Worm (Caenorhabditis elegans) whole organism, L4 larva: Measurements from ENCODE around the gene tbb-1.
A peak's percentile ranks its signal among the peaks of the same experiment; 100 is the strongest.

Experiments used
- F10B5.3 ChIP-seq: sonication (generic microtip); optimal IDR thresholded peaks from 2 replicates; lab custom pipeline; 2016; ENCODE audit warnings: mild to moderate bottlenecking, missing genetic modification characterization, missing compliant biosample characterization
- F44E2.7 ChIP-seq: fragments of 200-800 bp; sonication (Bioruptor generic); IDR thresholded peaks from 2 replicates; pipeline ENCODE4 v2.1.2; 2022; ENCODE audit warnings: missing genetic modification characterization, missing compliant biosample characterization
- R02D3.7 ChIP-seq: fragments of 150-350 bp; sonication (generic microtip); optimal IDR thresholded peaks from 3 replicates; lab custom pipeline; 2014; ENCODE audit warnings: missing biosample characterization, missing genetic modification characterization
- T20F7.1 ChIP-seq: fragments of 200-800 bp; sonication (Bioruptor generic); optimal IDR thresholded peaks from 2 replicates; lab custom pipeline; 2018; ENCODE audit warnings: mild to moderate bottlenecking, missing genetic modification characterization, missing compliant biosample characterization
- T26A8.4 ChIP-seq: fragments of 200-800 bp; sonication (Bioruptor generic); IDR thresholded peaks from 2 replicates; pipeline ENCODE4 v1.3.6; 2022; ENCODE audit warnings: missing genetic modification characterization, missing compliant biosample characterization
- Y105C5A.15 ChIP-seq: fragments of 200-800 bp; sonication (Bioruptor generic); IDR thresholded peaks from 2 replicates; pipeline ENCODE4 v1.3.6; 2022; ENCODE audit warnings: missing genetic modification characterization, missing compliant biosample characterization
- ZK546.5 ChIP-seq, 2 experiments: sonication (generic microtip); optimal IDR thresholded peaks; 2 replicates each; lab custom pipeline; 2017; ENCODE audit warnings: missing biosample characterization in 2 of 2, missing genetic modification characterization in 2 of 2
- arid-1 ChIP-seq: fragments of 200-800 bp; sonication (Bioruptor generic); conservative IDR thresholded peaks from 2 replicates; pipeline ENCODE4 v1.3.6; 2022; ENCODE audit warnings: missing genetic modification reagents, missing genetic modification characterization, missing compliant biosample characterization
- ceh-28 ChIP-seq: fragments of 150-350 bp; optimal IDR thresholded peaks from 2 replicates; lab custom pipeline; 2014; ENCODE audit warnings: missing biosample characterization, missing genetic modification reagents, missing genetic modification characterization
- ces-1 ChIP-seq: fragments of 150-350 bp; sonication (generic microtip); optimal IDR thresholded peaks from 4 replicates; lab custom pipeline; 2014; ENCODE audit warnings: missing biosample characterization, missing genetic modification reagents, missing genetic modification characterization
- ctbp-1 ChIP-seq: fragments of 200-800 bp; sonication (Bioruptor generic); IDR thresholded peaks from 2 replicates; pipeline ENCODE4 v1.3.6; 2022; ENCODE audit warnings: missing genetic modification reagents, missing genetic modification characterization, missing compliant biosample characterization
- daf-16 ChIP-seq, 3 experiments: sonication (generic microtip); optimal IDR thresholded peaks; 2 replicates each; lab custom pipeline; 2016 to 2017; ENCODE audit warnings: missing genetic modification characterization in 3 of 3, missing genetic modification reagents in 3 of 3, mild to moderate bottlenecking in 2 of 3, missing compliant biosample characterization in 2 of 3, missing biosample characterization in 1 of 3, moderate library complexity in 1 of 3
- daf-8 ChIP-seq: fragments of 200-800 bp; sonication (Bioruptor generic); IDR thresholded peaks from 2 replicates; pipeline ENCODE4 v1.3.6; 2022; ENCODE audit warnings: missing genetic modification characterization, missing compliant biosample characterization
- dmd-6 ChIP-seq: fragments of 200-800 bp; sonication (Bioruptor generic); IDR thresholded peaks from 2 replicates; pipeline ENCODE4 v1.3.6; 2022; ENCODE audit warnings: missing genetic modification reagents, missing genetic modification characterization, missing compliant biosample characterization
- dmd-9 ChIP-seq: fragments of 200-800 bp; sonication (Bioruptor generic); IDR thresholded peaks from 2 replicates; pipeline ENCODE4 v1.3.6; 2022; ENCODE audit warnings: missing genetic modification reagents, missing genetic modification characterization, missing compliant biosample characterization
- dpl-1 ChIP-seq: fragments of 150-350 bp; optimal IDR thresholded peaks from 2 replicates; lab custom pipeline; 2014; ENCODE audit warnings: missing biosample characterization, missing genetic modification reagents, missing genetic modification characterization
- duxl-1 ChIP-seq: sonication (generic microtip); optimal IDR thresholded peaks from 2 replicates; lab custom pipeline; 2016; ENCODE audit warnings: mild to moderate bottlenecking, missing genetic modification characterization, moderate library complexity, missing compliant biosample characterization; ENCODE audit not compliant: poor library complexity
- dve-1 ChIP-seq: sonication (generic microtip); optimal IDR thresholded peaks from 2 replicates; lab custom pipeline; 2017; ENCODE audit warnings: antibody characterized with exemption, mild to moderate bottlenecking, missing genetic modification characterization, missing compliant biosample characterization; ENCODE audit not compliant: insufficient read depth
- egl-27 ChIP-seq: sonication (generic microtip); optimal IDR thresholded peaks from 3 replicates; lab custom pipeline; 2017; ENCODE audit warnings: missing biosample characterization, missing genetic modification reagents, missing genetic modification characterization
- egl-43 ChIP-seq: fragments of 200-800 bp; sonication (Bioruptor generic); IDR thresholded peaks from 2 replicates; pipeline ENCODE4 v1.3.6; 2022; ENCODE audit warnings: missing genetic modification reagents, missing genetic modification characterization, missing compliant biosample characterization
- fkh-10 ChIP-seq: fragments of 150-350 bp; optimal IDR thresholded peaks from 2 replicates; lab custom pipeline; 2014; ENCODE audit warnings: missing biosample characterization, missing genetic modification reagents, missing genetic modification characterization
- gei-8 ChIP-seq: fragments of 200-800 bp; sonication (Bioruptor generic); optimal IDR thresholded peaks from 2 replicates; lab custom pipeline; 2018; ENCODE audit warnings: mild to moderate bottlenecking, missing genetic modification characterization, missing compliant biosample characterization
- hlh-30 ChIP-seq: sonication (generic microtip); optimal IDR thresholded peaks from 2 replicates; lab custom pipeline; 2017; ENCODE audit warnings: antibody characterized with exemption, mild to moderate bottlenecking, missing genetic modification characterization, missing compliant biosample characterization; ENCODE audit not compliant: insufficient read depth
- lin-1 ChIP-seq: fragments of 200-800 bp; sonication (Bioruptor generic); IDR thresholded peaks from 2 replicates; pipeline ENCODE4 v1.3.6; 2022; ENCODE audit warnings: missing genetic modification reagents, missing genetic modification characterization, missing compliant biosample characterization
- lin-39 ChIP-seq: fragments of 150-350 bp; optimal IDR thresholded peaks from 2 replicates; lab custom pipeline; 2014; ENCODE audit warnings: missing biosample characterization, missing genetic modification reagents, missing genetic modification characterization
- lsy-2 ChIP-seq, 2 experiments: fragments of 150-350 bp in 1 of 2; sonication (generic microtip) in 1 of 2; optimal IDR thresholded peaks; 2 replicates each; lab custom pipeline; 2014 to 2017; ENCODE audit warnings: missing biosample characterization in 2 of 2, missing genetic modification characterization in 2 of 2
- madf-9 ChIP-seq: fragments of 200-800 bp; sonication (Bioruptor generic); conservative IDR thresholded peaks from 2 replicates; pipeline ENCODE4 v1.3.6; 2022; ENCODE audit warnings: missing genetic modification reagents, missing genetic modification characterization, missing compliant biosample characterization
- mes-2 ChIP-seq: sonication (generic microtip); optimal IDR thresholded peaks from 2 replicates; lab custom pipeline; 2016; ENCODE audit warnings: missing genotype, mild to moderate bottlenecking, missing genetic modification characterization, missing compliant biosample characterization; ENCODE audit not compliant: poor library complexity, severe bottlenecking
- mxl-2 ChIP-seq: fragments of 200-800 bp; sonication (Bioruptor generic); conservative IDR thresholded peaks from 2 replicates; pipeline ENCODE4 v1.3.6; 2022; ENCODE audit warnings: missing genetic modification reagents, missing genetic modification characterization, missing compliant biosample characterization
- nhr-10 ChIP-seq: fragments of 150-350 bp; optimal IDR thresholded peaks from 2 replicates; lab custom pipeline; 2014; ENCODE audit warnings: missing biosample characterization, missing genetic modification characterization
- nhr-11 ChIP-seq: fragments of 150-350 bp; optimal IDR thresholded peaks from 2 replicates; lab custom pipeline; 2014; ENCODE audit warnings: missing biosample characterization, missing genetic modification characterization
- nhr-237 ChIP-seq: sonication (generic microtip); optimal IDR thresholded peaks from 2 replicates; lab custom pipeline; 2017; ENCODE audit warnings: missing biosample characterization, missing genetic modification characterization
- nhr-41 ChIP-seq: fragments of 200-800 bp; sonication (Bioruptor generic); IDR thresholded peaks from 2 replicates; pipeline ENCODE4 v1.3.6; 2022; ENCODE audit warnings: missing genetic modification reagents, missing genetic modification characterization, missing compliant biosample characterization
- nhr-76 ChIP-seq: fragments of 150-350 bp; optimal IDR thresholded peaks from 2 replicates; lab custom pipeline; 2014; ENCODE audit warnings: missing biosample characterization, missing genetic modification characterization
- pqm-1 ChIP-seq: sonication (generic microtip); optimal IDR thresholded peaks from 2 replicates; lab custom pipeline; 2017; ENCODE audit warnings: missing biosample characterization, missing genetic modification characterization
- rbr-2 ChIP-seq: sonication (generic microtip); optimal IDR thresholded peaks from 2 replicates; lab custom pipeline; 2016; ENCODE audit warnings: missing genotype, missing genetic modification characterization, missing compliant biosample characterization
- saeg-2 ChIP-seq: fragments of 200-800 bp; sonication (Bioruptor generic); IDR thresholded peaks from 2 replicates; pipeline ENCODE4 v1.3.6; 2022; ENCODE audit warnings: missing genetic modification reagents, missing genetic modification characterization, missing compliant biosample characterization
- sdz-12 ChIP-seq: fragments of 200-800 bp; sonication (Bioruptor generic); optimal IDR thresholded peaks from 2 replicates; lab custom pipeline; 2018; ENCODE audit warnings: mild to moderate bottlenecking, missing genetic modification characterization, missing compliant biosample characterization
- skn-1 ChIP-seq: fragments of 150-350 bp; optimal IDR thresholded peaks from 2 replicates; lab custom pipeline; 2014; ENCODE audit warnings: missing biosample characterization, missing genetic modification characterization
- unc-39 ChIP-seq: sonication (generic microtip); optimal IDR thresholded peaks from 2 replicates; lab custom pipeline; 2017; ENCODE audit warnings: missing biosample characterization, missing genetic modification characterization
- vab-7 ChIP-seq: fragments of 200-800 bp; sonication (Bioruptor generic); IDR thresholded peaks from 2 replicates; pipeline ENCODE4 v1.3.6; 2022; ENCODE audit warnings: missing genetic modification reagents, missing genetic modification characterization, missing compliant biosample characterization
- zag-1 ChIP-seq: fragments of 150-350 bp; optimal IDR thresholded peaks from 2 replicates; lab custom pipeline; 2014; ENCODE audit warnings: missing biosample characterization, missing genetic modification characterization
- ztf-7 ChIP-seq: fragments of 150-350 bp; optimal IDR thresholded peaks from 2 replicates; lab custom pipeline; 2014; ENCODE audit warnings: missing biosample characterization, missing genetic modification characterization

The tbb-1 gene

DNA sequence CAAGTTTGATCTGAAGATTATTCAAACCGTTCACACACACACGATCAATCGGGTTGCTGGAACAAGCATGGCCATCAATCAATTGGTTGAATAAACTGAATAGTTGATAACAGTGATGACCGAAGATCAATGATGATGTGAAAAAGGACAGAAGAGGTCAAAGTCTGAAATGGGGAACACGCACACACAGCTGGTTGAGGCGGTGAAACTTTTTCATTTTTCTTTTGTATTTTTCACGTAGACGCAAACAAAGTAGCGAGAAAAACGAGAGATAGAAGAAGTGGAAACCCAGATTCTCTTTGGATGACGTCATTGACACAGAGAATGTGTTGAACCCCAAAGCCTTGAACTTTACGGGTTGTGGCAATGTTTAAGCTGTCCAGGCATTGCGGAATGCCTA is 24.8 kb downstream of the tbb-1 start (continued):
- no peak for TF ChIP-seq vab-7 (GFP tag; lab: Robert Waterston, UW)
- peak; percentile 92 for TF ChIP-seq dmd-6 (GFP tag; lab: Robert Waterston, UW)
- TF ChIP-seq daf-8 (GFP tag; lab: Robert Waterston, UW), result no peak
- TF ChIP-seq nhr-10 (tag; lab: Kevin White, UChicago), result peak; percentile 87
- TF ChIP-seq rbr-2 (tag; lab: Kevin White, UChicago), result peak; percentile 61
- no peak for TF ChIP-seq F10B5.3 (tag; lab: Kevin White, UChicago)
- TF ChIP-seq ZK546.5 (tag; optimal IDR thresholded peaks at IDR 0.05; lab: Kevin White, UChicago), result no peak
- TF ChIP-seq egl-27, result no peak
- no peak for TF ChIP-seq saeg-2 (GFP tag; lab: Robert Waterston, UW)
- no peak for TF ChIP-seq nhr-41 (GFP tag; lab: Robert Waterston, UW)
- no peak for TF ChIP-seq mxl-2
- TF ChIP-seq Y105C5A.15 (GFP tag; lab: Robert Waterston, UW), result no peak
- TF ChIP-seq nhr-237 (tag; lab: Kevin White, UChicago), result no peak
- no peak for TF ChIP-seq duxl-1

DNA sequence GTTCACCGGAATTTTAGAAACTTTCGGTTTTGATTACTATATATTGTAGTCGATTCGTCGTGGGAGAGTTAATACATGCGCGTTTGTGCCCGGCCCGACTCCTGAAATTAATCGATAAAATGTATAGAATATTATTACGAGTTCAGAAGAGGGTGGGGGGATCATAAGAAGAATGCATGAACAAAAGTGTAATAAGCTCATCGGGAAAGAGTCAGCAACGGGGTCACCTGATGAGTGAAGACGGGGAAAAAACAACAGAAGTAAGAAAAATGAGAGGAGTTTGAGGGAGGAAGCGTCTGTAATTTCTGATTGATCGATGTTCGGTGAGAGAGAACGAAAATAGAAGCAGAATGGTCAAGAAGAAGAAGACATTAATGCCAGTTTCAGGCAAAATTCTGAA is 26.1 kb downstream of the tbb-1 start, which contains the start of gene W09D10.4:
Gene W09D10.4, minus strand, starts transcription at position 101 of the 400 bp plus-strand sequence.
- TF ChIP-seq T20F7.1 (GFP tag; lab: Kevin White, UChicago) (peak; percentile 5), nhr-11 (peak; percentile 3), daf-8 (GFP tag; lab: Robert Waterston, UW) (no peak), daf-16 (GFP tag; optimal IDR thresholded peaks at IDR 0.05; lab: Kevin White, UChicago) (peak in 1 of 2 experiments; percentile 19), daf-16 (tag; optimal IDR thresholded peaks at IDR 0.05; lab: Kevin White, UChicago) (no peak), nhr-76 (tag; lab: Kevin White, UChicago) (no peak), arid-1 (GFP tag; lab: Robert Waterston, UW) (no peak), dve-1 (tag; lab: Kevin White, UChicago) (no peak), unc-39 (tag; lab: Kevin White, UChicago) (no peak)

DNA sequence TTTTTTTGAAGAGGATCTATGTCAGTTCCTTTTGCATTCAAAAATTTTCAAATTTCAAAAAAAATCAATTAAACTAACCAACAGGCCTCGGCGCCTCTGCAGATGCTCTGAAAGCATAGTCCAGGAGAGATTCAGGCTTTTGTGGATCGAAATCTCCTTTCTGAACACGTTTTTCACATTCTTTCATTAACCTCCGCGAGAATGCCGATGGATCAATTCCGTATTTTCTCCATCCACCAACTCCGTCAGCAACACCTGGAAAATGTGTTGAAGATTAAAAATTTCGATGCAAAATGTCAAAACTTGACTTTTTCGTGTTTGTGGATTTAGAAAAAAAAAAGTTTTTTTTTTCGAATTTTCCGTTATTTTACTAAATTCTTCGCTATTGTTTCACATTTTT is 27.7 kb downstream of the tbb-1 start:
- TF ChIP-seq sdz-12 (GFP tag; lab: Kevin White, UChicago) (peak; percentile 68), dmd-9 (GFP tag; lab: Robert Waterston, UW) (0 out of 2 replicates have a peak, but pooled peaks have one; percentile 6), gei-8 (no peak), dmd-6 (GFP tag; lab: Robert Waterston, UW) (0 out of 2 replicates have a peak, but pooled peaks have one; percentile 15), zag-1 (tag; lab: Kevin White, UChicago) (no peak), R02D3.7 (tag; lab: Kevin White, UChicago) (no peak), egl-43 (GFP tag; lab: Robert Waterston, UW) (peak; percentile 44; the same call in 1 of the 2 replicates), duxl-1 (no peak), unc-39 (tag; lab: Kevin White, UChicago) (no peak), T26A8.4 (peak; percentile 29; the same call in 1 of the 2 replicates), ceh-28 (tag; lab: Kevin White, UChicago) (no peak), nhr-10 (tag; lab: Kevin White, UChicago) (no peak), lsy-2 (tag; optimal IDR thresholded peaks at IDR 0.05; lab: Kevin White, UChicago) (peak in 1 of 2 experiments; percentile 10), F44E2.7 (GFP tag; lab: Robert Waterston, UW) (no peak), ztf-7 (tag; lab: Kevin White, UChicago) (no peak), ctbp-1 (GFP tag; lab: Robert Waterston, UW) (0 out of 2 replicates have a peak, but pooled peaks have one; percentile 16), dpl-1 (GFP tag; lab: Kevin White, UChicago) (no peak)

DNA sequence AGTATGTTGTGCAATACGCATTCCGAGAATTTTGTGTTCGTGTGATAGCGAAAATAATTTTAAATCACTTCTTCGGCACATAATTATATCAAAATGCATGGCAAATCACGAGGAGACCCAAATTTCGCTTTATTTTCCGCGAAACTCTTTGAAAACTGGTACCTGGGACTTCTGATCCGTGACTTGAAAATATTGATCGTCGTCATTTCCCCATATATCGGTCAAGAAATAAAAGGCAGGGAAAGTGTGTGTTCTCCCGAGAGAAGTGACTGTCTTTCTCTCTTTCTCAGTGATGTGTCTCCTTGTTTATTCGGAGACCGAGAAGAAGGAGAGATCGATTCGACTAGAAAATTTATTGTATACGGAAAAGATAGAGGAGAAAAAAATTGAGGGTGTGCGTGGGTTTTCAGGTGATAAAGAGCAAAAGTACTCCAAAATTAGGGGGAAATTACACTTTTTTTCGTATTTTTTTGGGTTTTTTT is 31.0 kb downstream of the tbb-1 start, which contains the start of gene W09D10.5:
Gene W09D10.5, minus strand, starts transcription at position 345 of the 482 bp plus-strand sequence.
- TF ChIP-seq dpl-1 (GFP tag; lab: Kevin White, UChicago) (no peak), lin-39 (tag; lab: Kevin White, UChicago) (no peak), ZK546.5 (tag; optimal IDR thresholded peaks at IDR 0.05; lab: Kevin White, UChicago) (no peak), T26A8.4 (peak; percentile 55), ceh-28 (tag; lab: Kevin White, UChicago) (no peak), gei-8 (peak; percentile 83), lin-1 (GFP tag; lab: Robert Waterston, UW) (0 out of 2 replicates have a peak, but pooled peaks have one; percentile 14), skn-1 (no peak), ces-1 (no peak), pqm-1 (tag; lab: Kevin White, UChicago) (peak; percentile 66), fkh-10 (no peak), nhr-76 (tag; lab: Kevin White, UChicago) (no peak), madf-9 (GFP tag; lab: Robert Waterston, UW) (no peak), rbr-2 (tag; lab: Kevin White, UChicago) (no peak), sdz-12 (GFP tag; lab: Kevin White, UChicago) (peak; percentile 27), hlh-30 (peak; percentile 36), R02D3.7 (tag; lab: Kevin White, UChicago) (no peak), mes-2 (tag; lab: Kevin White, UChicago) (peak; percentile 41)
